Worm (Caenorhabditis elegans): ENCODE data around the gene srh-123.

DNA sequence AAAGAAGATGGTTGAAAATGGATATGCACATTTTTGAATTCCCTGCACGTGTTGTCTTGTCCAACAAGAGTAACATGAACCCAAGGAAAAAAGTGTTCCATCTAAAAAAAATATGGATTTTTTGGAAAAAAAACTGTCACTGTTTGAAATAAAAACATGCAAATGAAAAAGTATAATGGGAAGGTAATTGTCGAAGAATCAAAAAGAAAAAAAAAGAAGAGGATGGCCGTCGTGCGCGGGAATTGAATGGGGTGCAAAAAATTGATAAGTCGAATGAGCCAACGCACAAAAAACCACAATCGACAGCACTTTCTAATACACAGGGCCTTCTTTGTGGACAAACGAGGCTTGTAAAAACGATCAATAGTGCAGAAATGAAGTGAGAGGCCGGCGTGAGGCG, 19.9 kb downstream of the srh-123 start, which contains the start of gene fbxa-102:
- TF ChIP-seq nhr-77 (tag; optimal IDR thresholded peaks at IDR 0.05) (no peak), aha-1 (tag; optimal IDR thresholded peaks at IDR 0.05) (no peak), elt-2 (tag; optimal IDR thresholded peaks at IDR 0.05) (no peak), skn-1 (tag; optimal IDR thresholded peaks at IDR 0.05) (no peak), ceh-63 (GFP tag; optimal IDR thresholded peaks at IDR 0.05) (no peak), snu-23 (GFP tag; optimal IDR thresholded peaks at IDR 0.05) (no peak), nhr-237 (tag; optimal IDR thresholded peaks at IDR 0.05) (no peak)

Measured in whole organism, L1 larva.